Fruit fly (Drosophila melanogaster) whole organism, embryonic: ENCODE data around the gene Gart.
A peak's percentile ranks its signal among the peaks of the same experiment; 100 is the strongest.

ENCODE experiments used
- Bgb ChIP-seq: fragments of 200-800 bp; sonication (Bioruptor generic); IDR thresholded peaks from 2 replicates; pipeline ENCODE4 v1.3.6; 2022; ENCODE audit warnings: missing biosample characterization, missing genetic modification characterization; ENCODE audit not compliant: partially characterized antibody
- CG10147 ChIP-seq: fragments of 200-800 bp; sonication (Bioruptor generic); optimal IDR thresholded peaks from 2 replicates; lab custom pipeline; 2019; ENCODE audit warnings: missing biosample characterization, mild to moderate bottlenecking, missing genetic modification characterization, moderate library complexity
- CG10431 ChIP-seq: fragments of 200-800 bp; sonication (Bioruptor generic); optimal IDR thresholded peaks from 3 replicates; lab custom pipeline; 2018; ENCODE audit warnings: missing biosample characterization, mild to moderate bottlenecking, missing genetic modification characterization
- CG10543 ChIP-seq: fragments of 200-800 bp; sonication (Bioruptor generic); optimal IDR thresholded peaks from 3 replicates; lab custom pipeline; 2017; ENCODE audit warnings: missing biosample characterization, mild to moderate bottlenecking, missing genetic modification characterization, moderate library complexity
- CG11504 ChIP-seq: fragments of 200-800 bp; sonication (Bioruptor generic); optimal IDR thresholded peaks from 3 replicates; lab custom pipeline; 2019; ENCODE audit warnings: missing biosample characterization, mild to moderate bottlenecking, missing genetic modification characterization, moderate library complexity
- CG13287 ChIP-seq: fragments of 200-800 bp; sonication (Bioruptor generic); IDR thresholded peaks from 2 replicates; pipeline ENCODE4 v1.3.6; 2022; ENCODE audit warnings: missing biosample characterization, missing genetic modification characterization; ENCODE audit not compliant: partially characterized antibody
- CG1529 ChIP-seq: fragments of 200-800 bp; sonication (Bioruptor generic); optimal IDR thresholded peaks from 3 replicates; lab custom pipeline; 2018; ENCODE audit warnings: missing biosample characterization, missing genetic modification characterization
- CG15601 ChIP-seq: fragments of 200-800 bp; sonication (Bioruptor generic); optimal IDR thresholded peaks from 3 replicates; lab custom pipeline; 2019; ENCODE audit warnings: missing biosample characterization, mild to moderate bottlenecking, missing genetic modification characterization, moderate library complexity
- CG16863 ChIP-seq: fragments of 200-800 bp; sonication (Bioruptor generic); optimal IDR thresholded peaks from 3 replicates; lab custom pipeline; 2016; ENCODE audit warnings: missing biosample characterization, missing genetic modification characterization
- CG2199 ChIP-seq: fragments of 200-800 bp; sonication (Bioruptor generic); IDR thresholded peaks from 3 replicates; pipeline ENCODE4 v1.3.6; 2022; ENCODE audit warnings: missing biosample characterization, missing genetic modification characterization
- CG2202 ChIP-seq: fragments of 200-800 bp; sonication (Bioruptor generic); optimal IDR thresholded peaks from 2 replicates; lab custom pipeline; 2018; ENCODE audit warnings: missing biosample characterization, mild to moderate bottlenecking, missing genetic modification characterization
- CG2875 ChIP-seq: fragments of 200-800 bp; sonication (Bioruptor generic); optimal IDR thresholded peaks from 2 replicates; lab custom pipeline; 2017; ENCODE audit warnings: missing biosample characterization, mild to moderate bottlenecking, missing genetic modification characterization, missing genetic modification reagents
- CG30403 ChIP-seq: fragments of 200-800 bp; sonication (Bioruptor generic); optimal IDR thresholded peaks from 3 replicates; lab custom pipeline; 2016; ENCODE audit warnings: missing biosample characterization, missing genetic modification characterization
- CG33557 ChIP-seq: fragments of 200-800 bp; sonication (Bioruptor generic); optimal IDR thresholded peaks from 2 replicates; lab custom pipeline; 2019; ENCODE audit warnings: missing biosample characterization, mild to moderate bottlenecking, missing genetic modification characterization, moderate library complexity
- CG34376 ChIP-seq: fragments of 200-800 bp; sonication (Bioruptor generic); optimal IDR thresholded peaks from 2 replicates; lab custom pipeline; 2018; ENCODE audit warnings: missing biosample characterization, mild to moderate bottlenecking, missing genetic modification characterization
- CG3726 ChIP-seq: fragments of 200-800 bp; sonication (Bioruptor generic); IDR thresholded peaks from 3 replicates; pipeline ENCODE4, ENCODE4 v1.3.6; 2022; ENCODE audit warnings: missing biosample characterization, missing genetic modification characterization
- CG3847 ChIP-seq: fragments of 200-800 bp; sonication (Bioruptor generic); IDR thresholded peaks from 2 replicates; pipeline ENCODE4 v1.3.6; 2022; ENCODE audit warnings: missing biosample characterization, missing genetic modification characterization
- CG42726 ChIP-seq: fragments of 200-800 bp; sonication (Bioruptor generic); IDR thresholded peaks from 2 replicates; pipeline ENCODE4 v1.3.6; 2022; ENCODE audit warnings: missing biosample characterization, missing genetic modification characterization; ENCODE audit not compliant: partially characterized antibody
- CG4360 ChIP-seq: fragments of 200-800 bp; sonication (Bioruptor generic); IDR thresholded peaks from 2 replicates; pipeline ENCODE4 v1.3.6; 2022; ENCODE audit warnings: missing biosample characterization, missing genetic modification characterization
- CG6175 ChIP-seq: fragments of 200-800 bp; sonication (Bioruptor generic); IDR thresholded peaks from 3 replicates; pipeline ENCODE4 v1.3.6; 2022; ENCODE audit warnings: missing biosample characterization, missing genetic modification characterization
- CG6272 ChIP-seq: fragments of 200-800 bp; sonication (Bioruptor generic); IDR thresholded peaks from 2 replicates; pipeline ENCODE4 v1.3.6; 2022; ENCODE audit warnings: missing biosample characterization, missing genetic modification characterization
- CG7745 ChIP-seq: fragments of 200-800 bp; sonication (Bioruptor generic); optimal IDR thresholded peaks from 2 replicates; lab custom pipeline; 2018; ENCODE audit warnings: missing biosample characterization, mild to moderate bottlenecking, missing genetic modification characterization, moderate library complexity
- CG8290 ChIP-seq, 3 experiments: fragments of 200-800 bp; sonication (Bioruptor generic); optimal IDR thresholded peaks; 2 replicates each; lab custom pipeline; 2016 to 2019; ENCODE audit warnings: missing biosample characterization in 3 of 3, missing genetic modification characterization in 3 of 3, mild to moderate bottlenecking in 2 of 3, moderate library complexity in 1 of 3
- CG8765 ChIP-seq: fragments of 200-800 bp; sonication (Bioruptor generic); IDR thresholded peaks from 2 replicates; pipeline ENCODE4 v1.3.6; 2022; ENCODE audit warnings: missing biosample characterization, missing genetic modification characterization
- D19A ChIP-seq: fragments of 200-800 bp; optimal IDR thresholded peaks from 3 replicates; lab custom pipeline; 2019; ENCODE audit warnings: missing biosample characterization, mild to moderate bottlenecking, missing genetic modification characterization, moderate library complexity
- Dref ChIP-seq: fragments of 200-800 bp; sonication (Bioruptor generic); IDR thresholded peaks from 2 replicates; pipeline ENCODE4 v1.3.6; 2022; ENCODE audit warnings: missing biosample characterization, missing genetic modification characterization
- Gug ChIP-seq: fragments of 200-800 bp; sonication (Bioruptor generic); IDR thresholded peaks from 4 replicates; pipeline ENCODE4 v1.3.6; 2022; ENCODE audit warnings: missing biosample characterization, missing genetic modification characterization
- Hr3 ChIP-seq: fragments of 200-800 bp; sonication (Bioruptor generic); optimal IDR thresholded peaks from 3 replicates; lab custom pipeline; 2016; ENCODE audit warnings: missing biosample characterization, missing genetic modification characterization
- MBD-R2 ChIP-seq: fragments of 200-800 bp; sonication (Bioruptor generic); IDR thresholded peaks from 2 replicates; pipeline ENCODE4 v1.3.6; 2022; ENCODE audit warnings: missing biosample characterization, missing genetic modification characterization
- Meics ChIP-seq: fragments of 200-800 bp; sonication (Bioruptor generic); optimal IDR thresholded peaks from 2 replicates; lab custom pipeline; 2017; ENCODE audit warnings: missing biosample characterization, mild to moderate bottlenecking, missing genetic modification characterization
- Nf-YC ChIP-seq: fragments of 200-800 bp; optimal IDR thresholded peaks from 3 replicates; lab custom pipeline; 2019; ENCODE audit warnings: missing biosample characterization, mild to moderate bottlenecking, missing genetic modification characterization, moderate library complexity
- Oli ChIP-seq: fragments of 200-800 bp; sonication (Bioruptor generic); optimal IDR thresholded peaks from 2 replicates; lab custom pipeline; 2018; ENCODE audit warnings: missing biosample characterization, mild to moderate bottlenecking, missing genetic modification characterization, moderate library complexity
- Taf1 ChIP-seq: fragments of 200-800 bp; sonication (Bioruptor generic); IDR thresholded peaks from 2 replicates; pipeline ENCODE4 v1.3.6; 2022; ENCODE audit warnings: missing biosample characterization, missing genetic modification characterization
- YL-1 ChIP-seq: fragments of 200-800 bp; sonication (Bioruptor generic); optimal IDR thresholded peaks from 3 replicates; lab custom pipeline; 2017; ENCODE audit warnings: missing biosample characterization, mild to moderate bottlenecking, missing genetic modification characterization
- chm ChIP-seq: fragments of 200-800 bp; sonication (Bioruptor generic); IDR thresholded peaks from 2 replicates; pipeline ENCODE4 v1.3.6; 2022; ENCODE audit warnings: missing biosample characterization, missing genetic modification characterization
- ci ChIP-seq: fragments of 200-800 bp; sonication (Bioruptor generic); IDR thresholded peaks from 3 replicates; pipeline ENCODE4 v1.3.6; 2022; ENCODE audit warnings: missing biosample characterization, missing genetic modification characterization
- emc ChIP-seq: fragments of 200-800 bp; sonication (Bioruptor generic); optimal IDR thresholded peaks from 2 replicates; lab custom pipeline; 2016; ENCODE audit warnings: missing biosample characterization, missing genetic modification characterization
- ftz-f1 ChIP-seq: fragments of 200-800 bp; sonication (Bioruptor generic); optimal IDR thresholded peaks from 2 replicates; lab custom pipeline; 2016; ENCODE audit warnings: missing biosample characterization, missing genetic modification characterization
- fu2 ChIP-seq: fragments of 200-800 bp; sonication (Bioruptor generic); optimal IDR thresholded peaks from 2 replicates; lab custom pipeline; 2016; ENCODE audit warnings: missing biosample characterization, missing genetic modification characterization
- gem ChIP-seq: fragments of 200-800 bp; sonication (Bioruptor generic); optimal IDR thresholded peaks from 2 replicates; lab custom pipeline; 2019; ENCODE audit warnings: missing biosample characterization, mild to moderate bottlenecking, missing genetic modification characterization, moderate library complexity
- inv ChIP-seq: fragments of 200-800 bp; sonication (Bioruptor generic); IDR thresholded peaks from 2 replicates; pipeline ENCODE4 v1.3.6; 2022; ENCODE audit warnings: missing biosample characterization, missing genetic modification characterization; ENCODE audit not compliant: partially characterized antibody
- nerfin-1 ChIP-seq: fragments of 200-800 bp; sonication (Bioruptor generic); optimal IDR thresholded peaks from 3 replicates; lab custom pipeline; 2019; ENCODE audit warnings: missing biosample characterization, mild to moderate bottlenecking, missing genetic modification characterization, moderate library complexity
- nom ChIP-seq: fragments of 200-800 bp; sonication (Bioruptor generic); optimal IDR thresholded peaks from 2 replicates; lab custom pipeline; 2017; ENCODE audit warnings: missing biosample characterization, missing genetic modification characterization, mild to moderate bottlenecking, moderate library complexity, missing genetic modification reagents
- ranshi ChIP-seq: fragments of 200-800 bp; sonication (Bioruptor generic); IDR thresholded peaks from 2 replicates; pipeline ENCODE4 v1.3.6; 2022; ENCODE audit warnings: missing biosample characterization, missing genetic modification characterization
- row ChIP-seq: fragments of 200-800 bp; sonication (Bioruptor generic); IDR thresholded peaks from 3 replicates; pipeline ENCODE4 v1.3.6; 2022; ENCODE audit warnings: missing biosample characterization, missing genetic modification characterization
- slou ChIP-seq: fragments of 200-800 bp; sonication (Bioruptor generic); optimal IDR thresholded peaks from 3 replicates; lab custom pipeline; 2016; ENCODE audit warnings: missing biosample characterization, missing genetic modification characterization
- sob ChIP-seq: fragments of 200-800 bp; sonication (Bioruptor generic); IDR thresholded peaks from 2 replicates; pipeline ENCODE4 v1.3.6; 2022; ENCODE audit warnings: missing biosample characterization, missing genetic modification characterization
- tna ChIP-seq: fragments of 200-800 bp; sonication (Bioruptor generic); IDR thresholded peaks from 2 replicates; pipeline ENCODE4 v1.3.6; 2022; ENCODE audit warnings: missing biosample characterization, missing genetic modification characterization; ENCODE audit not compliant: partially characterized antibody
- twi ChIP-seq: fragments of 200-800 bp; optimal IDR thresholded peaks from 2 replicates; lab custom pipeline; 2019; ENCODE audit warnings: missing biosample characterization, mild to moderate bottlenecking, missing genetic modification characterization, moderate library complexity
- unc-4 ChIP-seq: fragments of 200-800 bp; sonication (Bioruptor generic); IDR thresholded peaks from 2 replicates; pipeline ENCODE4 v1.3.6; 2022; ENCODE audit warnings: missing biosample characterization, missing genetic modification characterization; ENCODE audit not compliant: partially characterized antibody

Gart gene

DNA sequence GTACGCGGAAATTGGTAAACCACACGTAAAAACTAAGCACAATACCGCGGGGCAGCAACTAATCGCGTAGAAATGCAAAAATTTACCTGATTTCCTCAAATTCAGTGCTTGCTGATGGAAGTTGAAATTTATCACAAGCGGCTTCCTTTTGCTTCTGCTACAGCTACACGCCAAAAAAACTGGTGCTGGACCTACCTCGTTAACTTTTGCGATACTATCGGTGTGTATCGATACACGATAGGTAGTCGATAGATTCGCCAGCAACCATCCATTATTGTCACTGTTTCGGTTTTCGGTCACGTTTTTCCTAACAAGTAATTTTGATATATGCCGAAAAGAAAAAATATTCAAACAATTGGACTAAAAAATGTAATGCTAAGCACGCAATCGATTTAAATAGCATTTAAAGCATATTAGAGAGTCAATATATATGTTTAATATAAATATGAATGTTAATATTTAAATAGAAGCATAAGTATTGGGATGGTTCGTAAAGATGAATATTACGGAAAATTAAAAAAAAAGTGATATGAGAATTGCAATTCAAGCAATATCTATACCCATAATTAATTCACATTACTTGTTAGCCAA is 56.2 kb downstream of the Gart start, which contains the start of gene Sumo (continued):
- TF ChIP-seq twi (peak; percentile 1), CG6272 (GFP tag; lab: Robert Waterston, UW) (peak; percentile 80), CG10147 (GFP tag; lab: Kevin White, UChicago) (peak; percentile 42), MBD-R2 (peak; percentile 38), Hr3 (GFP tag; lab: Kevin White, UChicago) (peak; percentile 17), emc (GFP tag; lab: Kevin White, UChicago) (no peak), Oli (peak; percentile 30), ranshi (GFP tag; lab: Robert Waterston, UW) (no peak; the same call in 1 of the 2 replicates), CG4360 (GFP tag; lab: Robert Waterston, UW) (no peak), CG2875 (no peak), CG15601 (no peak), CG30403 (GFP tag; lab: Kevin White, UChicago) (no peak), gem (tag; lab: Kevin White, UChicago) (peak; percentile 21), sob (peak; percentile 31; the same call in 1 of the 2 replicates), CG2202 (tag; lab: Kevin White, UChicago) (no peak), CG11504 (tag; lab: Kevin White, UChicago) (peak; percentile 39), inv (GFP tag; lab: Robert Waterston, UW) (peak; percentile 100), CG7745 (tag; lab: Kevin White, UChicago) (no peak), CG3726 (GFP tag; lab: Robert Waterston, UW) (no peak), chm (peak; percentile 49; the same call in 1 of the 2 replicates), CG42726 (GFP tag; lab: Robert Waterston, UW) (peak; percentile 100), slou (GFP tag; lab: Kevin White, UChicago) (no peak), Taf1 (GFP tag; lab: Robert Waterston, UW) (0 out of 2 replicates have a peak, but pooled peaks have one; percentile 12), CG6175 (GFP tag; lab: Robert Waterston, UW) (0 out of 3 replicates have a peak, but pooled peaks have one; percentile 17), Meics (GFP tag; lab: Kevin White, UChicago) (peak; percentile 25), Dref (peak; percentile 93), CG3847 (GFP tag; lab: Robert Waterston, UW) (peak; percentile 47), tna (peak; percentile 98), Bgb (GFP tag; lab: Robert Waterston, UW) (peak; percentile 99), D19A (tag; lab: Kevin White, UChicago) (peak; percentile 9), Gug (GFP tag; lab: Robert Waterston, UW) (peak; percentile 83; the same call in 2 of the 4 replicates), CG10543 (GFP tag; lab: Kevin White, UChicago) (peak; percentile 41), fu2 (no peak), unc-4 (GFP tag; lab: Robert Waterston, UW) (peak; percentile 93), CG1529 (GFP tag; lab: Kevin White, UChicago) (no peak), CG13287 (GFP tag; lab: Robert Waterston, UW) (peak; percentile 94), CG8290 (GFP tag; optimal IDR thresholded peaks at IDR 0.05; lab: Kevin White, UChicago) (peak; percentile 17), CG8290 (tag; optimal IDR thresholded peaks at IDR 0.05; lab: Kevin White, UChicago) (peak in 1 of 2 experiments; percentile 80)

DNA sequence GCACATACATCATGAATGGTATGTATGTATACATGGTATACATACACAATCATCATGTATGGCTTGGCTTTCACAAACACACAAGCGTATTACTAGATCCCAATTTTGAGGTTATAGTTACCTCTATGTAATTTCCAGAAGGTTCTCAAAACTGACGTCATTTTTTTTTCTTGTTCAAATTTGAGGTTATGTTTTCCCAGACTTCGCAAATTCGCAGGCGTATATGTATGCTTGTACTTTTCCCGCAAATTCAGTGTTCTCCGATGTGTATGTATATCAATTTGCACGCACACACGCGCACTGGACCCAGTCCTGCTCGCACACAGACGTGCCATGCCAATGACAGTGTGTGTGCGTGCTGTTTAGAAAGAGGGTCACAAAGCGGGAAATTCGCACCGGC is 57.4 kb downstream of the Gart start:
- peak; percentile 20; the same call in 1 of the 3 replicates for TF ChIP-seq row (GFP tag; lab: Robert Waterston, UW)
- TF ChIP-seq CG2199 (GFP tag; lab: Robert Waterston, UW), result 0 out of 3 replicates have a peak, but pooled peaks have one; percentile 54
- peak; percentile 76 for TF ChIP-seq YL-1 (GFP tag; lab: Kevin White, UChicago)
- TF ChIP-seq nom (GFP tag; lab: Kevin White, UChicago), result peak; percentile 55
- peak; percentile 100 for TF ChIP-seq CG10431
- TF ChIP-seq ci (GFP tag; lab: Robert Waterston, UW), result no peak
- peak; percentile 9 for TF ChIP-seq Nf-YC (tag; lab: Kevin White, UChicago)
- no peak for TF ChIP-seq CG16863
- no peak for TF ChIP-seq CG33557
- TF ChIP-seq CG8765 (GFP tag; lab: Robert Waterston, UW), result 0 out of 2 replicates have a peak, but pooled peaks have one; percentile 9
- TF ChIP-seq nerfin-1, result peak; percentile 7
- TF ChIP-seq ftz-f1 (GFP tag; lab: Kevin White, UChicago), result no peak
- peak; percentile 9 for TF ChIP-seq CG34376 (GFP tag; lab: Kevin White, UChicago)
